Worm (Caenorhabditis elegans) whole organism, L4/young adult: ENCODE data around the gene F14D7.12.
"Not testable (repeated sequence)": the region's sequence is repeated elsewhere in the genome, so short reads cannot be mapped to it uniquely, and the experiment has no call there.

ENCODE experiments used
- dao-5 ChIP-seq: sonication (generic microtip); optimal IDR thresholded peaks from 2 replicates; lab custom pipeline; 2016; ENCODE audit warnings: missing genotype, missing genetic modification characterization, moderate library complexity, missing compliant biosample characterization
- him-1 ChIP-seq: sonication (generic microtip); optimal IDR thresholded peaks from 2 replicates; lab custom pipeline; 2016; ENCODE audit warnings: missing genotype, missing genetic modification reagents, missing genetic modification characterization, missing compliant biosample characterization

DNA sequence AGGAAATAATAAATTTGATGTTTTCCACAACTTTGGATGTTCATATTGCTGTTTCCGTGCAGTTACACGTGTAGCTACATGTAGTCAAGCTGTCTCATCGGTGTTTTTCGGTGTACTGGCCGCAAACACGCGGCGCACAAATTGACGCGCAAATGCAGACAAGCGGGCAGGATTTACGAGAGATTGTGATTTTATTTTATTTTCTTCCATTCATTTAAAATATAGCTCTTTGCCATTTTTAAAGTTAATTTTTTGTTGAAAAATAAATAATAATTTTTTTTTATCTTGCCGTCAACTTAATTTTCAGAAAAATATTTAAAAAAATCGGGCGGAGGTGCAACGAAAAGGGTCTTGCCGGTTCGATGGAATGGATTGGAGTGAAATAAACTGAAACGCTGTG is 25.5 kb upstream of the F14D7.12 start, which contains the start of gene F40G12.7:
- TF ChIP-seq dao-5, him-1 (tag; lab: Kevin White, UChicago): not testable (repeated sequence)
